Worm (Caenorhabditis elegans): ENCODE measurements around the gene ZK418.7.

The ZK418.7 gene

DNA sequence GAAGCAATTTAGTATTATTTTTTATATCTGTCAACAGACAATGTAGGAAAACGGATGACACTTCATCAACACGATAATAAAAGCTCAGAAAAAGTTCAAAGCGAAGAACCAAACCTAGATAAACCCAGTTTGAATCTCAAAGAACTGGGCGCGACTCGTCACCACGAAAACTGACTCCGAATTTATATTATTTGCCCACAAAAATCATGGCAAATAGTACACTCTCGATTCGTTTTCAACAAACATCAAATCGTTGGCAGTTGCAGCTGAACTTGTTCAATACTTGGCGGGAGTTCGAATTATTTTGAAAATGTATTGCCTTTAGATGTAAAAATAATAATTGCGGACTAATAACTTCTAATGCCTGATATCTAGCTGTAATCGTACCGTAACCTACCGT, 2.5 kb upstream of the ZK418.7 start:
- TF ChIP-seq lin-26 (GFP tag; IDR thresholded peaks at IDR 0.05): no peak
- TF ChIP-seq F57C9.4 (tag; optimal IDR thresholded peaks at IDR 0.05): no peak
- no peak for TF ChIP-seq snpc-4 (GFP tag; optimal IDR thresholded peaks at IDR 0.05)
- no peak for TF ChIP-seq snpc-4 (tag; optimal IDR thresholded peaks at IDR 0.05)
- no peak for TF ChIP-seq T26A5.8 (tag; optimal IDR thresholded peaks at IDR 0.05)
- TF ChIP-seq akir-1 (GFP tag; optimal IDR thresholded peaks at IDR 0.05): no peak
- TF ChIP-seq mes-4 (tag; optimal IDR thresholded peaks at IDR 0.05): no peak

DNA sequence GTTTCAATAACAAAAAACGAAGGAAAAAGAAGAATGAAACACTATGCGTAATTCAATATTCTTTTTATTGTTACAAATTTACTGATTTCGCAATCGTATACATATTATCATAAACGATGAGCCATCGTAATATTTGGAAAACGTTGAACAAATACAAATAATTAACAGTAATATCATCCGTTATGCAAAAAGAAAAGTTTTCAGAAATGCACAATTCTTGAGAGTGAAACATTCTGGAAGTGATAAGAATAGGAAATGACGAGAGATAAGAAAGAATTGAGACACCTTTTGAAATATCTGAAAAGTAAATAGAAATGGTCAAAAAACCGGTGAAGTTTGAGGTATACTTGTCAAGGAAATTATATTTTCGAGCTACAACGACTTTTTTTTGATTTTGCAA, 899 bp upstream of the ZK418.7 start:
- TF ChIP-seq lsl-1 (GFP tag; optimal IDR thresholded peaks at IDR 0.05): no peak
- TF ChIP-seq ztf-3 (GFP tag; optimal IDR thresholded peaks at IDR 0.05): no peak
- TF ChIP-seq nhr-80 (tag; optimal IDR thresholded peaks at IDR 0.05): peak; percentile 41
- TF ChIP-seq bed-1 (GFP tag; IDR thresholded peaks at IDR 0.05): no peak
- TF ChIP-seq ekl-4 (GFP tag; IDR thresholded peaks at IDR 0.05): no peak
- TF ChIP-seq ets-4 (GFP tag; optimal IDR thresholded peaks at IDR 0.05): no peak
- TF ChIP-seq ztf-18 (tag; optimal IDR thresholded peaks at IDR 0.05): no peak
- peak; percentile 1 for TF ChIP-seq unc-62 (GFP tag; optimal IDR thresholded peaks at IDR 0.05)

DNA sequence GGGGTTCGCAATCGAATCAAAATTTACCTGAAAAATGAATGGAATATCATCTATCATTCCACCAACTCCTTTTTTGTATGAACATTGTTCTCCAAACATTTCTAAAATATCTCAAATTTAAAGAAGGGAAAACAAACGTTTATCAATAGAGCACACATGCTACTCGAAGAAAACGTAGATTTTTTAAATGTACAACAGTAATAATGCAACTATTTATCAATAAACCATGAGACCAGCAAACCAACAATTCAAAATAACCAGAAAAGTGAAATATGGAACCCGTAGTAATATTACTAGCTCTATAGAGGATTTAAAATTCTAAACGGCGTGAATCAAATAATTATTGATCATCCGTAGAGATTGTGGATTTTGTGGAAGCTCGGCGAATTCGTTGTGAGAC, 1.9 kb downstream of the ZK418.7 start, which contains the start of gene ZK418.6:
TSS of gene ZK418.6 (minus strand) at position 101 of the 400 bp plus-strand sequence.
- TF ChIP-seq ama-1 (optimal IDR thresholded peaks at IDR 0.05): no peak
- TF ChIP-seq ama-1 (GFP tag; optimal IDR thresholded peaks at IDR 0.05): no peak
- no peak for TF ChIP-seq D2030.7 (GFP tag; IDR thresholded peaks at IDR 0.05)
- no peak for TF ChIP-seq nfyb-1 (GFP tag; IDR thresholded peaks at IDR 0.05)
- no peak for TF ChIP-seq efl-1 (GFP tag; optimal IDR thresholded peaks at IDR 0.05)
- TF ChIP-seq him-1 (tag; optimal IDR thresholded peaks at IDR 0.05): no peak
- no peak for TF ChIP-seq hlh-26 (GFP tag; conservative IDR thresholded peaks at IDR 0.05)

DNA sequence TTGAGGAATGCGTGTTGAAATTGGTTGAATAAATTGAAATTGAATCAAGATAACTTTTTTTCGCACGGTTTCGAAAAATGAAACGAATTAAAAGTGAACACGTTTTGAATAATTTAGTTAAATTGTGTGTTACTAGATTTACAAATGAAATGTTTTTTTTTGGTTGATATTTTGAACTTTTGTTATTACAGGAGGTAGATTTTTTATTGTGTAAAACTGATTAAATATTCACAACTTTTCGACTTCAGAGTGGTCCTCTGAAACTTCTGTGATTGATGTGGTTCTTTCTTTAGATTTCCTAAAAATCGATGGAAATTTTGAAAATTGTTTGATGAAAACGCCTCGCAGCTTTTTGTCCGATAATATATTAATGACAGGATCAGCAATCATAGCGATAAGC, 4.2 kb downstream of the ZK418.7 start, which contains the start of gene ZK418.13:
TSS of gene ZK418.13 (minus strand) at position 101 of the 400 bp plus-strand sequence.
- TF ChIP-seq aptf-2 (GFP tag; conservative IDR thresholded peaks at IDR 0.05) (no peak), T07F8.4 (tag; optimal IDR thresholded peaks at IDR 0.05) (no peak), Y56A3A.18 (GFP tag; IDR thresholded peaks at IDR 0.05) (no peak), dpl-1 (GFP tag; optimal IDR thresholded peaks at IDR 0.05) (no peak), Y53F4B.3 (GFP tag; IDR thresholded peaks at IDR 0.05) (no peak), mxl-1 (tag; optimal IDR thresholded peaks at IDR 0.05) (no peak), ekl-4 (GFP tag; IDR thresholded peaks at IDR 0.05) (no peak), let-526 (GFP tag; IDR thresholded peaks at IDR 0.05) (no peak), lin-35 (GFP tag; optimal IDR thresholded peaks at IDR 0.05) (no peak), gei-17 (GFP tag; optimal IDR thresholded peaks at IDR 0.05) (no peak), ztf-6 (GFP tag; IDR thresholded peaks at IDR 0.05) (no peak), chd-7 (tag; optimal IDR thresholded peaks at IDR 0.05) (no peak)

DNA sequence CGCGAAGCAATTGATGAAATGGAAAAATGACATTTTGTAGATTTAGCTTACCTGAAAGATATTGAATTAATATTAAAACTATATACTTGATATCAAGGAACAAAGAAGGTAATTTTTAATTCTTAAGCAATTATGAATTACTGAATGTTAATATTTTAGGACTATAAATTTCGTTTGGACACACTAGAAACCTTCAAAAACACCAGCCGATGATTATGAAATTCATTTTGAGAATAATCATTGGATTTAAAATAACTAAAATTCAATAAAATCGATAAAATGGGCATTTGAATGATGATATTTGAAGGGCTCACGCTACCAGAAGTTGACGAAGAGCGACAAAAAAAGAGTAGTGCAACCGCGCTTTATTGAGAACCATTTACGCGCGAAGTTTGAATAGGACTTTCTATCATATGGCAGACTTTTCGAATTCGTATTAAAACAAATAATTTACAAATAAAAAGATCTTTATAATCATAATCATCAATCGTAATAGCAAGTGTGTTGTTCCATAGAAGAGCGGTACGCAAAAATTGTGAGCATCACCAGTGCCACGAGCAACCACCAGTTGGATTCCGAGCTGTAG, 6.7 kb downstream of the ZK418.7 start, which contains the start of gene ZK418.5:
TSS of gene ZK418.5 (minus strand) at position 51 of the 586 bp plus-strand sequence.
- no peak for TF ChIP-seq Y53G8AR.9 (GFP tag; conservative IDR thresholded peaks at IDR 0.05)
- TF ChIP-seq dpff-1 (tag; optimal IDR thresholded peaks at IDR 0.05): no peak
- TF ChIP-seq ztf-22 (GFP tag; optimal IDR thresholded peaks at IDR 0.05): no peak
- TF ChIP-seq mcd-1 (GFP tag; IDR thresholded peaks at IDR 0.05): peak; percentile 91
- TF ChIP-seq atf-7 (tag; optimal IDR thresholded peaks at IDR 0.05): no peak
- TF ChIP-seq F33H1.4 (GFP tag; IDR thresholded peaks at IDR 0.05): no peak
- no peak for TF ChIP-seq ztf-6 (GFP tag; IDR thresholded peaks at IDR 0.05)
- TF ChIP-seq ama-1 (optimal IDR thresholded peaks at IDR 0.05): no peak
- no peak for TF ChIP-seq ama-1 (GFP tag; optimal IDR thresholded peaks at IDR 0.05)
- TF ChIP-seq ztf-18 (tag; optimal IDR thresholded peaks at IDR 0.05): no peak
- TF ChIP-seq dpl-1 (GFP tag; optimal IDR thresholded peaks at IDR 0.05): peak; percentile 70
- TF ChIP-seq snpc-1.1 (tag; optimal IDR thresholded peaks at IDR 0.05; ENCODE audit: insufficient read depth): no peak
- no peak for TF ChIP-seq pha-4 (tag; optimal IDR thresholded peaks at IDR 0.05)
- peak; percentile 15 for TF ChIP-seq attf-5 (GFP tag; optimal IDR thresholded peaks at IDR 0.05)
- no peak for TF ChIP-seq sdz-38 (tag; optimal IDR thresholded peaks at IDR 0.05)
- no peak for TF ChIP-seq let-607 (tag; optimal IDR thresholded peaks at IDR 0.05)
